Worm (Caenorhabditis elegans): ENCODE data around the gene emb-30.
A peak's percentile ranks its signal among the peaks of the same experiment; 100 is the strongest.

The emb-30 gene

ce11 chrIII:9462785-9463467 lies 21.7 kb upstream of the emb-30 start:
- TF ChIP-seq nhr-23 (tag; optimal IDR thresholded peaks at IDR 0.05) = peak; percentile 17
- TF ChIP-seq sea-2 (GFP tag; optimal IDR thresholded peaks at IDR 0.05) = no peak

ce11 chrIII:9461894-9462784 lies 20.9 kb upstream of the emb-30 start:
- TF ChIP-seq R02D3.7 (tag; optimal IDR thresholded peaks at IDR 0.05) (peak; percentile 14), mdl-1 (tag; optimal IDR thresholded peaks at IDR 0.05) (no peak), fos-1 (tag; optimal IDR thresholded peaks at IDR 0.05) (no peak)

- TF ChIP-seq ama-1 (optimal IDR thresholded peaks at IDR 0.05) = peak; percentile 57
- no peak for TF ChIP-seq lin-39 (tag; optimal IDR thresholded peaks at IDR 0.05)
- TF ChIP-seq nhr-23 (tag; optimal IDR thresholded peaks at IDR 0.05) = peak; percentile 48
- TF ChIP-seq hmg-11 (tag; optimal IDR thresholded peaks at IDR 0.05) = no peak
- peak; percentile 15 for TF ChIP-seq nhr-25 (tag; optimal IDR thresholded peaks at IDR 0.05)
- TF ChIP-seq snpc-4 (tag; optimal IDR thresholded peaks at IDR 0.05) = peak; percentile 21
- peak; percentile 10 for TF ChIP-seq lin-15B (tag; optimal IDR thresholded peaks at IDR 0.05)
- no peak for TF ChIP-seq elt-3 (tag; optimal IDR thresholded peaks at IDR 0.05)
- TF ChIP-seq unc-62 (GFP tag; optimal IDR thresholded peaks at IDR 0.05) = peak; percentile 36
- peak; percentile 34 for TF ChIP-seq nfya-1 (tag; optimal IDR thresholded peaks at IDR 0.05; ENCODE audit: insufficient read depth)
Measured at ce11 chrIII:9457192-9458103, 16.2 kb upstream of the emb-30 start.

ce11 chrIII:9455980-9456658 lies 14.9 kb upstream of the emb-30 start, which contains the start of the genes rheb-1 and spk-1:
Gene rheb-1 (minus strand): TSS chrIII:9456030.
Gene spk-1 (plus strand): TSS chrIII:9456608.
- TF ChIP-seq nhr-11 (tag; optimal IDR thresholded peaks at IDR 0.05) (peak; percentile 17), lin-15B (tag; optimal IDR thresholded peaks at IDR 0.05) (peak; percentile 86), egl-5 (tag; optimal IDR thresholded peaks at IDR 0.05) (peak; percentile 61), ama-1 (optimal IDR thresholded peaks at IDR 0.05) (peak; percentile 65), fos-1 (tag; optimal IDR thresholded peaks at IDR 0.05) (no peak), aly-2 (tag; optimal IDR thresholded peaks at IDR 0.05) (no peak), fkh-10 (GFP tag; optimal IDR thresholded peaks at IDR 0.05) (peak; percentile 47), sea-2 (GFP tag; optimal IDR thresholded peaks at IDR 0.05) (no peak), nhr-25 (tag; optimal IDR thresholded peaks at IDR 0.05) (peak; percentile 90), skn-1 (tag; optimal IDR thresholded peaks at IDR 0.05) (peak; percentile 39), lin-39 (tag; optimal IDR thresholded peaks at IDR 0.05) (peak; percentile 94), daf-12 (tag; optimal IDR thresholded peaks at IDR 0.05) (no peak), ztf-11 (tag; optimal IDR thresholded peaks at IDR 0.05) (no peak), ZK546.5 (tag; optimal IDR thresholded peaks at IDR 0.05) (peak; percentile 90), nhr-23 (tag; optimal IDR thresholded peaks at IDR 0.05) (peak; percentile 83), nhr-28 (tag; optimal IDR thresholded peaks at IDR 0.05) (no peak), hmg-11 (tag; optimal IDR thresholded peaks at IDR 0.05) (peak; percentile 82), mml-1 (tag; optimal IDR thresholded peaks at IDR 0.05) (no peak), nhr-67 (tag; optimal IDR thresholded peaks at IDR 0.05) (no peak), elt-3 (tag; optimal IDR thresholded peaks at IDR 0.05) (no peak), ceh-28 (tag; optimal IDR thresholded peaks at IDR 0.05) (peak; percentile 91), ceh-16 (tag; optimal IDR thresholded peaks at IDR 0.05) (peak; percentile 70), nhr-12 (tag; optimal IDR thresholded peaks at IDR 0.05) (no peak), R02D3.7 (tag; optimal IDR thresholded peaks at IDR 0.05) (peak; percentile 71), pha-4 (tag; optimal IDR thresholded peaks at IDR 0.05) (peak; percentile 99), ceh-9 (tag; optimal IDR thresholded peaks at IDR 0.05) (no peak), jun-1 (tag; optimal IDR thresholded peaks at IDR 0.05) (peak; percentile 90), tbx-2 (tag; optimal IDR thresholded peaks at IDR 0.05) (peak; percentile 66), ztf-4 (tag; optimal IDR thresholded peaks at IDR 0.05) (peak; percentile 58), nfya-1 (tag; optimal IDR thresholded peaks at IDR 0.05; ENCODE audit: insufficient read depth) (peak; percentile 95), nhr-43 (tag; optimal IDR thresholded peaks at IDR 0.05; ENCODE audit: poor library complexity, severe bottlenecking) (peak; percentile 89), fkh-2 (tag; optimal IDR thresholded peaks at IDR 0.05) (no peak), snpc-4 (tag; optimal IDR thresholded peaks at IDR 0.05) (peak; percentile 92), pqm-1 (tag; optimal IDR thresholded peaks at IDR 0.05) (peak; percentile 96), lsy-12 (tag; optimal IDR thresholded peaks at IDR 0.05) (peak; percentile 95), ceh-82 (tag; optimal IDR thresholded peaks at IDR 0.05) (peak; percentile 41), egl-27 (tag; optimal IDR thresholded peaks at IDR 0.05) (peak; percentile 62)
